Worm (Caenorhabditis elegans) whole organism, L1 larva: ENCODE data around the gene ZC196.8.

ENCODE experiments used
- ama-1 ChIP-seq: fragments of 150-350 bp; optimal IDR thresholded peaks from 2 replicates; lab custom pipeline; 2014
- ceh-90 ChIP-seq: sonication (generic microtip); optimal IDR thresholded peaks from 2 replicates; lab custom pipeline; 2016; ENCODE audit warnings: missing genetic modification characterization, missing compliant biosample characterization
- fkh-10 ChIP-seq: sonication (generic microtip); optimal IDR thresholded peaks from 2 replicates; lab custom pipeline; 2017; ENCODE audit warnings: missing biosample characterization, missing genetic modification reagents, missing genetic modification characterization
- lin-13 ChIP-seq: fragments of 150-350 bp; optimal IDR thresholded peaks from 2 replicates; lab custom pipeline; 2014; ENCODE audit warnings: missing biosample characterization, missing genetic modification reagents, missing genetic modification characterization
- lin-39 ChIP-seq: fragments of 150-350 bp; optimal IDR thresholded peaks from 2 replicates; lab custom pipeline; 2014; ENCODE audit warnings: missing biosample characterization, missing genetic modification reagents, missing genetic modification characterization
- mdl-1 ChIP-seq, 2 experiments: fragments of 150-350 bp; optimal IDR thresholded peaks; 2 replicates each; lab custom pipeline; 2014 to 2017; ENCODE audit warnings: missing biosample characterization in 2 of 2, missing genetic modification characterization in 2 of 2, inconsistent platforms in 1 of 2
- nhr-12 ChIP-seq: sonication (generic microtip); optimal IDR thresholded peaks from 2 replicates; lab custom pipeline; 2017; ENCODE audit warnings: missing biosample characterization, missing genetic modification characterization
- nhr-85 ChIP-seq: sonication (generic microtip); peaks from one replicate; lab custom pipeline; 2016; ENCODE audit warnings: missing genetic modification characterization, inconsistent platforms, missing compliant biosample characterization

DNA sequence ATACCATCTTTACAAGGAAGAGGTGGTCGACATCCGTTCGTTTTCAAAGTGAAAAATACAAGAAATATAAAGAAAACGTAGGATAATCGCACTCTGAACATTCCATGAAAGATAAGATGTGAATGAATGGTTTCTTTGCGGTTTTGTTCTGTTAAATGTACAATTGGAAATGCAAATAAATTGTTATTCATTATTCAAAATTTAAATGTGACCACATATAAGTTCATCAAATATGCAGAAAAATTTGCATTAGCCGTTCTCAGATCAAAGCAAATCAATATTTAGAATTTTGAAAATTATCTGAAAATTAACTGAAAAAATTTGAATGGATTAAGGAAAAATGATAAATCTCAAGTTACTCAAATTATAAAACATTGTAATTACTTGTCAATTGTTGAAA, 10.2 kb downstream of the ZC196.8 start, which contains the start of gene ZC178.2:
- TF ChIP-seq ama-1 (lab: Kevin White, UChicago) (no peak), ceh-90 (tag; lab: Kevin White, UChicago) (no peak), nhr-12 (tag; lab: Kevin White, UChicago) (no peak), fkh-10 (GFP tag; lab: Kevin White, UChicago) (no peak), lin-13 (GFP tag; lab: Kevin White, UChicago) (no peak), nhr-85 (tag; lab: Kevin White, UChicago) (no peak), mdl-1 (tag; optimal IDR thresholded peaks at IDR 0.05; lab: Kevin White, UChicago) (no peak), lin-39 (tag; lab: Kevin White, UChicago) (no peak)
